Fruit fly (Drosophila melanogaster): ENCODE results near the gene BomBc3.

DNA sequence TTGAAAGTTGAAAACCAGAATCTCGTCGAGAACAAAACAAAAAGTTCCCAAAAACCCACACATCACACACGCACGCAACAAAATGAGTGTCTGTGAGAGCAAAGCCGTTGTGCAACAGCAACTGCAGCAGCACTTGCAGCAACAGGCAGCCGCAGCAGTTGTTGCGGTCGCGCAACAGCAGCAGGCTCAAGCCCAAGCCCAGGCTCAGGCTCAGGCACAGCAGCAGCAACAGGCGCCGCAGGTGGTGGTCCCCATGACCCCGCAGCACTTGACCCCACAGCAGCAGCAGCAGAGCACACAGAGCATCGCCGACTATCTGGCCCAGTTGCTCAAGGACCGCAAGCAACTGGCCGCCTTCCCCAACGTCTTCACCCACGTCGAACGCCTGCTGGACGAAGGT lies 43.9 kb upstream of the BomBc3 start:
- TF ChIP-seq CG16779 (tag; optimal IDR thresholded peaks at IDR 0.05) = no peak
- no peak for TF ChIP-seq CG31627 (GFP tag; optimal IDR thresholded peaks at IDR 0.05)
